Fruit fly (Drosophila melanogaster) whole organism, prepupa: ENCODE results near the gene Ced-12.

ENCODE experiments used
- Blimp-1 ChIP-seq: fragments of 200-800 bp; sonication (Bioruptor generic); optimal IDR thresholded peaks from 3 replicates; lab custom pipeline; 2017; ENCODE audit warnings: missing biosample characterization, missing genetic modification characterization, mild to moderate bottlenecking, moderate library complexity, missing genetic modification reagents
- CG10669 ChIP-seq: fragments of 200-800 bp; sonication (Bioruptor generic); optimal IDR thresholded peaks from 3 replicates; lab custom pipeline; 2018; ENCODE audit warnings: missing biosample characterization, mild to moderate bottlenecking, missing genetic modification characterization, moderate library complexity
- CG15336 ChIP-seq: fragments of 200-800 bp; sonication (Bioruptor generic); IDR thresholded peaks from 2 replicates; pipeline ENCODE4 v1.3.6; 2022; ENCODE audit warnings: missing biosample characterization, missing genetic modification characterization
- CG1621 ChIP-seq: fragments of 200-800 bp; sonication (Bioruptor generic); optimal IDR thresholded peaks from 3 replicates; lab custom pipeline; 2018; ENCODE audit warnings: missing biosample characterization, mild to moderate bottlenecking, missing genetic modification characterization
- CG16779 ChIP-seq: fragments of 200-800 bp; sonication (Bioruptor generic); optimal IDR thresholded peaks from 3 replicates; lab custom pipeline; 2017; ENCODE audit warnings: missing biosample characterization, mild to moderate bottlenecking, missing genetic modification characterization
- CG3032 ChIP-seq: fragments of 200-800 bp; optimal IDR thresholded peaks from 2 replicates; lab custom pipeline; 2019; ENCODE audit warnings: missing biosample characterization, mild to moderate bottlenecking, missing genetic modification characterization, moderate library complexity
- CG31627 ChIP-seq: fragments of 200-800 bp; sonication (Bioruptor generic); optimal IDR thresholded peaks from 3 replicates; lab custom pipeline; 2016; ENCODE audit warnings: missing biosample characterization, missing genetic modification characterization
- CG34406 ChIP-seq: fragments of 200-800 bp; sonication (Bioruptor generic); optimal IDR thresholded peaks from 3 replicates; lab custom pipeline; 2016; ENCODE audit warnings: missing biosample characterization, missing genetic modification characterization
- CG4318 ChIP-seq: fragments of 200-800 bp; sonication (Bioruptor generic); optimal IDR thresholded peaks from 3 replicates; lab custom pipeline; 2017; ENCODE audit warnings: missing biosample characterization, mild to moderate bottlenecking, missing genetic modification characterization
- CG6163 ChIP-seq: fragments of 200-800 bp; sonication (Bioruptor generic); IDR thresholded peaks from 3 replicates; pipeline ENCODE4 v1.3.6; 2022; ENCODE audit warnings: missing biosample characterization, missing genetic modification characterization
- CG6792 ChIP-seq: fragments of 200-800 bp; sonication (Bioruptor generic); optimal IDR thresholded peaks from 3 replicates; lab custom pipeline; 2016; ENCODE audit warnings: missing biosample characterization, missing genetic modification characterization
- CG6808 ChIP-seq: fragments of 200-800 bp; sonication (Bioruptor generic); optimal IDR thresholded peaks from 3 replicates; lab custom pipeline; 2017; ENCODE audit warnings: missing biosample characterization, missing genetic modification characterization, mild to moderate bottlenecking, moderate library complexity, missing genetic modification reagents
- CG6854 ChIP-seq: fragments of 200-800 bp; sonication (Bioruptor generic); optimal IDR thresholded peaks from 2 replicates; lab custom pipeline; 2017; ENCODE audit warnings: missing biosample characterization, mild to moderate bottlenecking, missing genetic modification characterization
- CG8119 ChIP-seq: fragments of 200-800 bp; sonication (Bioruptor generic); IDR thresholded peaks from 3 replicates; pipeline ENCODE4 v1.3.6; 2022; ENCODE audit warnings: missing biosample characterization, missing genetic modification characterization
- CG8319 ChIP-seq: fragments of 200-800 bp; sonication (Bioruptor generic); optimal IDR thresholded peaks from 3 replicates; lab custom pipeline; 2016; ENCODE audit warnings: missing biosample characterization, missing genetic modification characterization
- CG9139 ChIP-seq: fragments of 200-800 bp; sonication (Bioruptor generic); optimal IDR thresholded peaks from 3 replicates; lab custom pipeline; 2017; ENCODE audit warnings: missing biosample characterization, mild to moderate bottlenecking, missing genetic modification characterization
- Eip78C ChIP-seq: fragments of 200-800 bp; sonication (Bioruptor generic); peaks from one replicate; lab custom pipeline; 2016; ENCODE audit warnings: missing biosample characterization, missing genetic modification characterization
- Eip93F ChIP-seq: fragments of 200-800 bp; sonication (Bioruptor generic); optimal IDR thresholded peaks from 2 replicates; lab custom pipeline; 2016; ENCODE audit warnings: missing biosample characterization, mild to moderate bottlenecking, missing genetic modification characterization
- Ets21C ChIP-seq: fragments of 200-800 bp; sonication (Bioruptor generic); optimal IDR thresholded peaks from 3 replicates; lab custom pipeline; 2016; ENCODE audit warnings: missing biosample characterization, missing genetic modification characterization
- Hr39 ChIP-seq: fragments of 200-800 bp; sonication (Bioruptor generic); optimal IDR thresholded peaks from 2 replicates; lab custom pipeline; 2016; ENCODE audit warnings: missing biosample characterization, missing genetic modification characterization
- Hr4 ChIP-seq: fragments of 200-800 bp; sonication (Bioruptor generic); optimal IDR thresholded peaks from 3 replicates; lab custom pipeline; 2016; ENCODE audit warnings: missing biosample characterization, missing genetic modification characterization
- Lpt ChIP-seq: fragments of 200-800 bp; sonication (Bioruptor generic); optimal IDR thresholded peaks from 3 replicates; lab custom pipeline; 2016; ENCODE audit warnings: missing biosample characterization, missing genetic modification characterization
- Sox14 ChIP-seq: fragments of 200-800 bp; sonication (Bioruptor generic); optimal IDR thresholded peaks from 3 replicates; lab custom pipeline; 2016; ENCODE audit warnings: missing biosample characterization, missing genetic modification characterization
- achi ChIP-seq: fragments of 200-800 bp; sonication (Bioruptor generic); optimal IDR thresholded peaks from 3 replicates; lab custom pipeline; 2016; ENCODE audit warnings: missing biosample characterization, missing genetic modification characterization
- dac ChIP-seq: fragments of 200-800 bp; sonication (Bioruptor generic); optimal IDR thresholded peaks from 2 replicates; lab custom pipeline; 2017; ENCODE audit warnings: missing biosample characterization, mild to moderate bottlenecking, missing genetic modification characterization
- eg ChIP-seq: fragments of 200-800 bp; sonication (Bioruptor generic); IDR thresholded peaks from 3 replicates; pipeline ENCODE4 v1.3.6; 2022; ENCODE audit warnings: missing biosample characterization, missing genetic modification characterization
- esn ChIP-seq: fragments of 200-800 bp; sonication (Bioruptor generic); optimal IDR thresholded peaks from 2 replicates; lab custom pipeline; 2016; ENCODE audit warnings: missing biosample characterization, mild to moderate bottlenecking, missing genetic modification characterization, moderate library complexity
- fkh ChIP-seq: fragments of 200-800 bp; sonication (Bioruptor generic); optimal IDR thresholded peaks from 3 replicates; lab custom pipeline; 2017; ENCODE audit warnings: missing biosample characterization, mild to moderate bottlenecking, missing genetic modification characterization, moderate library complexity
- lz ChIP-seq: fragments of 200-800 bp; sonication (Bioruptor generic); optimal IDR thresholded peaks from 3 replicates; lab custom pipeline; 2016; ENCODE audit warnings: missing biosample characterization, missing genetic modification characterization
- net ChIP-seq: fragments of 200-800 bp; sonication (Bioruptor generic); optimal IDR thresholded peaks from 3 replicates; lab custom pipeline; 2016; ENCODE audit warnings: missing biosample characterization, missing genetic modification characterization
- topi ChIP-seq: fragments of 200-800 bp; sonication (Bioruptor generic); optimal IDR thresholded peaks from 3 replicates; lab custom pipeline; 2016; ENCODE audit warnings: missing biosample characterization, missing genetic modification characterization
- vri ChIP-seq: fragments of 200-800 bp; sonication (Bioruptor generic); optimal IDR thresholded peaks from 3 replicates; lab custom pipeline; 2016; ENCODE audit warnings: missing biosample characterization, mild to moderate bottlenecking, missing genetic modification characterization

Ced-12 gene

DNA sequence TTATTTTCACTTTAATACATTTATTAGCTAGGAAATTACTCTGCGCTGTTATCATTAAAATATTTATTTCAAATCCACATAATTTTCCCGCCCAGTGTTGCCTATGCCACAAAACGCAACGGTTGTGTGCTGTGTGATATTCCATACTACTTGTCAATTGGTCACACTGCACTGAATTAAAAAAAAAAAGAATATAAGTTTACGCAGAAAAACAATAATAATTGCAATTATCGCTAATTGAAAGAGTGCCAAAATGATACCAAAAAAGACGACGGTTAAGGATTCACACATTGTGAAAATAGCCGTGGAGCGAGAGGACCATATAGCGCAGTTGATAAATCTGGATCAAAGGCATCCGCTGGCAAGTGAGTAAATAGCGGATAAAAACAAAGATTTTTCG is at the start of gene Ced-12:
Ced-12 (plus strand) TSS at position 141 of the 400 bp plus-strand sequence.
- TF ChIP-seq net (GFP tag; lab: Kevin White, UChicago), result no peak
- TF ChIP-seq fkh, result peak; percentile 45
- no peak for TF ChIP-seq Lpt (GFP tag; lab: Kevin White, UChicago)
- no peak for TF ChIP-seq CG9139 (GFP tag; lab: Kevin White, UChicago)

DNA sequence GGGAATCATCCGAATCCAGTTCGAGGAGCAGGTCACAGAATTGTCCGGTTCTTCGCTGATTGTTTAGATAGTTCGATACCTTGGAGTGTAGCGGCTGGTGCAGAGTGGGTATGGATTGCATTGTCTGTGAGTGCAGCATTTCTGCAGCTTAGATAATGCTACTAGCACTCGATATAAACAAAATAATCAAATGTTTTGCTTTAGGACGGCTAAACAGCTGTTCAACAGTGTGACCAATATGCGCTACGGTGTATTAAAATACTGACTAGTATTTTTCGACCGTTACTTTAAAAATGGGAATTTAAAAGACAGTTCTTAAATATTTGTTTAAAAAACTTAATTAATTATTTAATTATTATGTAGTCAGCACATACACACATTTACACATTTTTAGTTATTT is 48.9 kb upstream of the Ced-12 start, which contains the start of gene Plzf:
Plzf (minus strand) TSS at position 196 of the 400 bp plus-strand sequence.
- no peak for TF ChIP-seq CG9139 (GFP tag; lab: Kevin White, UChicago)
- TF ChIP-seq, all 60 proteins: peak for 0

DNA sequence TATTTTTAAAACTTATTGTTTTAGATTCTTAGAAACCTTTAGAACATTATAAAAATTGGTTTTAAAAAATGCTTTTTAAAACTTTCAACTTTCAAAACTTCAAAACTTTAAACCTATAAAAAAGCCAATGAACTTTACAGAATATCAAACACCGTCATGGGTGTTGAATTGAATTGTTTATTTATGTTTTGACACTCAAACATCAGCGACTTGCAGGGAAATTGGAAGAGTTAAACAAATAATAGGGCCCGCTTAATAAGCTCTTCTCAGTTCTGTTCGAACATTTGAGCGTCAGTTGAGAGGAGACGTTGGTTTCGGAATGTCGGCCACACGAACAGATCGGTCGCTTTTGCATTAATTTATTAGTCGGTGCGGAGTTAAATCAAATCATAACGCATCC is 48.5 kb upstream of the Ced-12 start, which contains the start of gene PLCXD:
PLCXD (plus strand) TSS at position 286 of the 400 bp plus-strand sequence.
- TF ChIP-seq CG15336 (GFP tag; lab: Robert Waterston, UW) (no peak), fkh (peak; percentile 32), CG4318 (no peak), dac (GFP tag; lab: Kevin White, UChicago) (no peak), CG8119 (GFP tag; lab: Robert Waterston, UW) (no peak), Eip93F (GFP tag; lab: Kevin White, UChicago) (no peak)

DNA sequence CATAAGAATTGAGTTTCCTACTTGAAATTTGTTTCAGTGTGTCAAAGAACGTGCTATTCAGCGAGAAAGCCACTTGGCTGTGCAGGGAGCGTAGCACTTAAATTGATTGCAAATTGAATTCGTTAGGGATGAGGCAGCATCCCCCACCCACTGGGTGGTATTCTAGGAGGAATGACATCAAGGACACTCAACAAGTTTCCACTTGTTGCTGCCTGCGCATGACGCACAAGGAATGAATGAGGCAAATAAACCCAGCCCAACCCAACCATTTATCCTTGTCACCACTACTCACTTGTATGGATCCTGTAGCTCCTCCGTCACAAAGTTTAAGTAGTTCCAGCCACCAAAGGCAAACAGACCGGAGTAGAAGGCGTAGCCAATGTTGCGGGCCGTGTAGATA is 44.3 kb upstream of the Ced-12 start:
- TF ChIP-seq vri (GFP tag; lab: Kevin White, UChicago) (no peak), Eip93F (GFP tag; lab: Kevin White, UChicago) (no peak), CG8319 (GFP tag; lab: Kevin White, UChicago) (no peak), topi (GFP tag; lab: Kevin White, UChicago) (no peak)
- TF ChIP-seq, all 60 proteins: peak for 0

DNA sequence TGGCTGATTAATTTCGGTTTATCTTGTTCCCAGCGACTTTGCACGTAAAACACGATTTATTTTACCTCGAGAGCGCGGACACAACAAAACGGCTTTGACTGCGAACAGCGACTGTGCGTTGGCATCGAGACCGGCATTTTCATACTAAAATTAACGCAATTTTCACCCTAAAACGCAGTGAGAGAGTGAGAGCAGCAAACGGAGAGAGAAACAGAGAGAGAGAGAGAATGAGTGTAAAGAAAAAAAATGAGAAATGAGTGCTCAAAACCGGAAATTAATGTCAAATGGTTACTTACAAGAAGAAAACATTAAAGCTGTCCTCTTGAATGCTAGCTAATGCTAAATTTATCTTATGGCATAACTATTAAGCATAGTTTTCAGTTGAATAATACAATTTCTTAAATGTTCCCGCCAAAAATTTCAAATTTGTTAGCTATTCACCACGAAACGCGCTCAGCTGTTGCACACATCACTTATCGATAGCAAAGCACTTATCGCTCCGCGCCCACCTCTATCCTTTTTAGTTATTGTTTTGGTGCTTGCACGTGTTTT is 41.7 kb upstream of the Ced-12 start, which contains the start of the genes JhI-21, RpL7-like and CG34164:
JhI-21 (minus strand) TSS at position 206 of the 552 bp plus-strand sequence.
RpL7-like (plus strand) TSS at position 490 of the 552 bp plus-strand sequence.
CG34164 (plus strand) TSS at position 512 of the 552 bp plus-strand sequence.
- TF ChIP-seq Hr39 (GFP tag; lab: Kevin White, UChicago) (no peak), Eip78C (GFP tag; lab: Kevin White, UChicago) (peak; percentile 77), CG6808 (GFP tag; lab: Kevin White, UChicago) (no peak), CG8119 (GFP tag; lab: Robert Waterston, UW) (peak; percentile 49; the same call in 2 of the 3 replicates), CG16779 (peak; percentile 61), CG34406 (GFP tag; lab: Kevin White, UChicago) (no peak), fkh (no peak), CG1621 (tag; lab: Kevin White, UChicago) (no peak), CG3032 (tag; lab: Kevin White, UChicago) (no peak), CG6792 (GFP tag; lab: Kevin White, UChicago) (peak; percentile 1), lz (GFP tag; lab: Kevin White, UChicago) (no peak), Blimp-1 (GFP tag; lab: Kevin White, UChicago) (no peak), CG15336 (GFP tag; lab: Robert Waterston, UW) (peak; percentile 50; the same call in 1 of the 2 replicates), esn (GFP tag; lab: Kevin White, UChicago) (peak; percentile 40), CG6854 (GFP tag; lab: Kevin White, UChicago) (peak; percentile 61), achi (GFP tag; lab: Kevin White, UChicago) (peak; percentile 44)

dm6 chr2L:12063035-12063434 is 34.6 kb upstream of the Ced-12 start, which contains the start of gene Rab3-GAP:
Gene Rab3-GAP, minus strand, starts transcription at chr2L:12063184.
- TF ChIP-seq CG3032 (tag; lab: Kevin White, UChicago), result peak; percentile 15
- TF ChIP-seq CG8119 (GFP tag; lab: Robert Waterston, UW), result peak; percentile 22; the same call in 1 of the 3 replicates
- peak; percentile 50; the same call in 1 of the 3 replicates for TF ChIP-seq eg (GFP tag; lab: Robert Waterston, UW)
- TF ChIP-seq esn (GFP tag; lab: Kevin White, UChicago), result peak; percentile 70
- peak; percentile 62 for TF ChIP-seq Sox14 (GFP tag; lab: Kevin White, UChicago)
- peak; percentile 30 for TF ChIP-seq CG31627 (GFP tag; lab: Kevin White, UChicago)
- TF ChIP-seq CG6163 (GFP tag; lab: Robert Waterston, UW), result no peak; the same call in 2 of the 3 replicates
- no peak for TF ChIP-seq CG10669 (GFP tag; lab: Kevin White, UChicago)
- TF ChIP-seq lz (GFP tag; lab: Kevin White, UChicago), result peak; percentile 35
- peak; percentile 0 for TF ChIP-seq Ets21C (GFP tag; lab: Kevin White, UChicago)
- peak; percentile 73 for TF ChIP-seq Eip78C (GFP tag; lab: Kevin White, UChicago)
- TF ChIP-seq CG6854 (GFP tag; lab: Kevin White, UChicago), result peak; percentile 40
- no peak for TF ChIP-seq Hr4 (GFP tag; lab: Kevin White, UChicago)
